Fruit fly (Drosophila melanogaster) whole organism, pupa: Measurements from ENCODE around the gene CG11726.

ENCODE experiments used
- CG12605 ChIP-seq: fragments of 200-800 bp; sonication (Bioruptor generic); IDR thresholded peaks from 2 replicates; pipeline ENCODE4 v1.3.6; 2022; ENCODE audit warnings: missing biosample characterization, missing genetic modification characterization
- CG13204 ChIP-seq: fragments of 200-800 bp; sonication (Bioruptor generic); optimal IDR thresholded peaks from 2 replicates; lab custom pipeline; 2018; ENCODE audit warnings: missing biosample characterization, mild to moderate bottlenecking, missing genetic modification characterization, moderate library complexity
- CG14655 ChIP-seq: fragments of 200-800 bp; sonication (Bioruptor generic); optimal IDR thresholded peaks from 3 replicates; lab custom pipeline; 2017; ENCODE audit warnings: mild to moderate bottlenecking, missing biosample characterization, missing genetic modification reagents, missing genetic modification characterization
- CG17806 ChIP-seq: fragments of 200-800 bp; sonication (Bioruptor generic); optimal IDR thresholded peaks from 2 replicates; lab custom pipeline; 2018; ENCODE audit warnings: missing biosample characterization, mild to moderate bottlenecking, missing genetic modification characterization, moderate library complexity
- CG32121 ChIP-seq: fragments of 200-800 bp; sonication (Bioruptor generic); IDR thresholded peaks from 2 replicates; pipeline ENCODE4 v1.3.6; 2022; ENCODE audit warnings: missing biosample characterization, missing genetic modification characterization
- CG8159 ChIP-seq: fragments of 200-800 bp; sonication (Bioruptor generic); optimal IDR thresholded peaks from 3 replicates; lab custom pipeline; 2018; ENCODE audit warnings: missing biosample characterization, mild to moderate bottlenecking, missing genetic modification characterization, moderate library complexity
- CG9948 ChIP-seq: fragments of 200-800 bp; sonication (Bioruptor generic); optimal IDR thresholded peaks from 2 replicates; lab custom pipeline; 2018; ENCODE audit warnings: missing biosample characterization, mild to moderate bottlenecking, missing genetic modification characterization, moderate library complexity
- EcR ChIP-seq: fragments of 200-800 bp; sonication (Bioruptor generic); optimal IDR thresholded peaks from 3 replicates; lab custom pipeline; 2019; ENCODE audit warnings: missing biosample characterization, missing genetic modification characterization, mild to moderate bottlenecking, moderate library complexity, missing genetic modification reagents
- Pif1A ChIP-seq: fragments of 200-800 bp; sonication (Bioruptor generic); optimal IDR thresholded peaks from 3 replicates; lab custom pipeline; 2016; ENCODE audit warnings: missing biosample characterization, missing genetic modification characterization
- Pif1B ChIP-seq: fragments of 200-800 bp; sonication (Bioruptor generic); optimal IDR thresholded peaks from 3 replicates; lab custom pipeline; 2016; ENCODE audit warnings: missing biosample characterization, missing genetic modification characterization
- Snoo ChIP-seq: fragments of 200-800 bp; sonication (Bioruptor generic); optimal IDR thresholded peaks from 3 replicates; lab custom pipeline; 2017; ENCODE audit warnings: missing biosample characterization, mild to moderate bottlenecking, missing genetic modification characterization, inconsistent platforms
- fd96Ca ChIP-seq: fragments of 200-800 bp; sonication (Bioruptor generic); IDR thresholded peaks from 3 replicates; pipeline ENCODE4 v1.3.6; 2022; ENCODE audit warnings: missing biosample characterization, missing genetic modification characterization
- gl ChIP-seq: fragments of 200-800 bp; sonication (Bioruptor generic); optimal IDR thresholded peaks from 2 replicates; lab custom pipeline; 2018; ENCODE audit warnings: missing biosample characterization, mild to moderate bottlenecking, missing genetic modification characterization
- rn ChIP-seq: fragments of 200-800 bp; sonication (Bioruptor generic); IDR thresholded peaks from 2 replicates; pipeline ENCODE4 v1.3.6; 2022; ENCODE audit warnings: missing biosample characterization, missing genetic modification characterization

DNA sequence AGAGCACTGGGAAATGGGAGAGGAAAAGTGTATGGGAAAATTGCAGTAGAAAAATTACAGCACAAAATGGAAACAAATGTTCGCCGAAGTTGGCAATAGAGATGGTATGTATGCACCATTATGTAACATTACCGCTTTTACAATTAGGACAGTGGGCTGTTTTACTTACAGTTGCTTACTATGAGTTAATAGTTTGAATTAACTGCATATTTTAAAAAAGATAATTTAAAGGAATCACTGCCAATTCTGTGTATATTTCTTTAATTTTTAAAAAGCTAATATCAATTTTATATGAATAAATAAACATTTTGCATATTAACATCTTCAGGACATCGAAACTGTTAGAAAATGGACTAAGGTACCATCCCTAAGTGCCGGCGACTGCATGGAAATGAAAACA lies 19.2 kb downstream of the CG11726 start:
- no peak for TF ChIP-seq gl
- no peak for TF ChIP-seq rn (GFP tag; lab: Robert Waterston, UW)
- no peak for TF ChIP-seq Pif1A
- TF ChIP-seq CG14655 (GFP tag; lab: Kevin White, UChicago): no peak
- no peak for TF ChIP-seq CG12605 (GFP tag; lab: Robert Waterston, UW)
- TF ChIP-seq CG9948 (tag; lab: Kevin White, UChicago): no peak
- no peak for TF ChIP-seq EcR (GFP tag; lab: Kevin White, UChicago)
- TF ChIP-seq fd96Ca (GFP tag; lab: Robert Waterston, UW): no peak
- no peak for TF ChIP-seq CG8159 (tag; lab: Kevin White, UChicago)
- no peak for TF ChIP-seq CG13204
- no peak for TF ChIP-seq CG32121 (GFP tag; lab: Robert Waterston, UW)
- no peak for TF ChIP-seq Pif1B
- TF ChIP-seq Snoo: no peak
- no peak for TF ChIP-seq CG17806 (tag; lab: Kevin White, UChicago)
